Worm (Caenorhabditis elegans): ENCODE measurements around the gene pes-23.

DNA sequence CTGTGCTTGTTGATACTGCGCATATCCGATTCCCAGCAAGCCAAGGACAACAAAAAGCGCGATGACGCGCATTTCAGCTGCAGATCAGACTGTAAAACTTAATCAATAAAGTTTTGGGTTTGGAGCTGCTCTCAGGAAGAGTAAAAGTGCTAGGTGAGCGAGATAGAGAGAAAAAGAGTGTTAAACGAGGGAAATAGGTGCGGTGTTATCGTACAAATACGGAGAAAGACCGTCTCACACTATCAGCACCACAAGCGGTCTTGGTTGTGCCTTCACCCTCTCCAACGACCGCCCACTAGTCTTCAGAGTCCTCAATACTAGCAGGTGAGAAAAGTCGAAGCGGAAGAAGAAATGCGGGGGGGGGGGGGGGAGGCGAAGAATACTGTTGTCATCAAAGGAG, 27.4 kb downstream of the pes-23 start, which contains the start of gene F14B8.5:
- TF ChIP-seq pha-2 (tag; optimal IDR thresholded peaks at IDR 0.05), result no peak
- no peak for TF ChIP-seq nhr-232 (tag; optimal IDR thresholded peaks at IDR 0.05)
- TF ChIP-seq C38D4.7 (GFP tag; optimal IDR thresholded peaks at IDR 0.05), result no peak
- no peak for TF ChIP-seq gmeb-2 (tag; optimal IDR thresholded peaks at IDR 0.05)
- TF ChIP-seq hlh-6 (tag; optimal IDR thresholded peaks at IDR 0.05), result no peak
- no peak for TF ChIP-seq nfya-1 (tag; optimal IDR thresholded peaks at IDR 0.05)
- TF ChIP-seq nhr-11 (tag; optimal IDR thresholded peaks at IDR 0.05), result no peak
- TF ChIP-seq ceh-22 (tag; optimal IDR thresholded peaks at IDR 0.05), result no peak
- TF ChIP-seq rnt-1 (tag; optimal IDR thresholded peaks at IDR 0.05), result no peak
- no peak for TF ChIP-seq C08G9.2 (tag; optimal IDR thresholded peaks at IDR 0.05)
- no peak for TF ChIP-seq ama-1 (optimal IDR thresholded peaks at IDR 0.05)
- TF ChIP-seq ceh-34 (tag; optimal IDR thresholded peaks at IDR 0.05), result no peak

Measured in whole organism, late embryonic.